Worm (Caenorhabditis elegans): ENCODE data around the gene T20B5.2.
A peak's percentile ranks its signal among the peaks of the same experiment; 100 is the strongest.

The T20B5.2 gene

ce11 chrX:9347380-9347979 is 16.5 kb downstream of the T20B5.2 start, which contains the start of gene oga-1 (continued):
- TF ChIP-seq rpc-1 (optimal IDR thresholded peaks at IDR 0.05) (peak; percentile 19), rpc-1 (tag; optimal IDR thresholded peaks at IDR 0.05) (no peak), pha-4 (tag; optimal IDR thresholded peaks at IDR 0.05) (no peak), zim-3 (tag; optimal IDR thresholded peaks at IDR 0.05) (no peak), nhr-90 (tag; optimal IDR thresholded peaks at IDR 0.05) (no peak), tbx-9 (tag; optimal IDR thresholded peaks at IDR 0.05; ENCODE audit: borderline replicate concordance) (no peak), ceh-40 (GFP tag; IDR thresholded peaks at IDR 0.05) (no peak), K11D2.4 (GFP tag; IDR thresholded peaks at IDR 0.05) (peak; percentile 58; the same call in 1 of the 2 replicates), rec-8 (tag; optimal IDR thresholded peaks at IDR 0.05) (no peak), egrh-3 (GFP tag; IDR thresholded peaks at IDR 0.05) (peak; percentile 17; the same call in 1 of the 2 replicates), cebp-1 (GFP tag; IDR thresholded peaks at IDR 0.05) (no peak; the same call in 1 of the 2 replicates), cebp-1 (tag; optimal IDR thresholded peaks at IDR 0.05) (no peak), Y67H2A.10 (GFP tag; conservative IDR thresholded peaks at IDR 0.05) (peak; percentile 57; the same call in 1 of the 2 replicates), nhr-80 (tag; optimal IDR thresholded peaks at IDR 0.05) (peak; percentile 86), pbrm-1 (GFP tag; IDR thresholded peaks at IDR 0.05) (peak; percentile 67; the same call in 1 of the 2 replicates), ztf-3 (GFP tag; optimal IDR thresholded peaks at IDR 0.05) (no peak), ekl-4 (GFP tag; IDR thresholded peaks at IDR 0.05) (peak; percentile 63), tlf-1 (GFP tag; optimal IDR thresholded peaks at IDR 0.05) (no peak), F52B5.7 (tag; optimal IDR thresholded peaks at IDR 0.05) (no peak), efl-1 (GFP tag; optimal IDR thresholded peaks at IDR 0.05) (no peak), hmg-1.2 (GFP tag; IDR thresholded peaks at IDR 0.05) (peak; percentile 82), ceh-79 (tag; optimal IDR thresholded peaks at IDR 0.05) (no peak), ceh-100 (GFP tag; IDR thresholded peaks at IDR 0.05) (no peak), attf-6 (GFP tag; IDR thresholded peaks at IDR 0.05) (no peak), nfyb-1 (GFP tag; IDR thresholded peaks at IDR 0.05) (peak; percentile 75; the same call in 1 of the 2 replicates), Y79H2A.3 (GFP tag; conservative IDR thresholded peaks at IDR 0.05) (no peak), dox-1 (GFP tag; IDR thresholded peaks at IDR 0.05) (no peak; the same call in 1 of the 2 replicates), hsf-1 (GFP tag; IDR thresholded peaks at IDR 0.05) (peak; percentile 86), athp-1 (tag; optimal IDR thresholded peaks at IDR 0.05) (no peak)

- no peak for TF ChIP-seq ceh-58 (GFP tag; IDR thresholded peaks at IDR 0.05)
- TF ChIP-seq cebp-2 (GFP tag; IDR thresholded peaks at IDR 0.05): no peak
- TF ChIP-seq D2030.7 (GFP tag; IDR thresholded peaks at IDR 0.05): no peak
- TF ChIP-seq Y95B8A.8 (GFP tag; IDR thresholded peaks at IDR 0.05): no peak
- no peak for TF ChIP-seq Y79H2A.3 (GFP tag; conservative IDR thresholded peaks at IDR 0.05)
- TF ChIP-seq tlf-1 (GFP tag; optimal IDR thresholded peaks at IDR 0.05): no peak
- TF ChIP-seq gei-17 (GFP tag; optimal IDR thresholded peaks at IDR 0.05): no peak
- no peak for TF ChIP-seq zim-3 (tag; optimal IDR thresholded peaks at IDR 0.05)
- no peak for TF ChIP-seq ztf-6 (GFP tag; IDR thresholded peaks at IDR 0.05)
- no peak for TF ChIP-seq K12H6.12 (tag; optimal IDR thresholded peaks at IDR 0.05)
- no peak for TF ChIP-seq hlh-26 (GFP tag; conservative IDR thresholded peaks at IDR 0.05)
- TF ChIP-seq ZK185.1 (tag; optimal IDR thresholded peaks at IDR 0.05; ENCODE audit: poor library complexity, severe bottlenecking): no peak
- TF ChIP-seq unc-62 (GFP tag; optimal IDR thresholded peaks at IDR 0.05): no peak
- no peak for TF ChIP-seq B0261.1 (tag; optimal IDR thresholded peaks at IDR 0.05)
- TF ChIP-seq aptf-3 (GFP tag; IDR thresholded peaks at IDR 0.05): no peak
- TF ChIP-seq B0019.2 (GFP tag; conservative IDR thresholded peaks at IDR 0.05): no peak
These were observed 19.0 kb downstream of the T20B5.2 start, which contains the start of gene flp-20 for ce11 chrX:9349844-9350556. flp-20 (minus strand) TSS chrX:9349894.
